Worm (Caenorhabditis elegans) whole organism, early embryonic: Measurements from ENCODE around the gene F31D5.2.
"Not testable (repeated sequence)": the region's sequence is repeated elsewhere in the genome, so short reads cannot be mapped to it uniquely, and the experiment has no call there.

Source experiments
- aly-1 ChIP-seq: sonication (generic microtip); optimal IDR thresholded peaks from 2 replicates; lab custom pipeline; 2016; ENCODE audit warnings: missing genetic modification characterization, missing compliant biosample characterization
- ama-1 ChIP-seq: fragments of 150-350 bp; optimal IDR thresholded peaks from 2 replicates; lab custom pipeline; 2014
- ceh-13 ChIP-seq: fragments of 200-800 bp; sonication (Bioruptor generic); optimal IDR thresholded peaks from 2 replicates; lab custom pipeline; 2018; ENCODE audit warnings: mild to moderate bottlenecking, missing genetic modification characterization, missing compliant biosample characterization
- ets-7 ChIP-seq: sonication (generic microtip); optimal IDR thresholded peaks from 2 replicates; lab custom pipeline; 2016; ENCODE audit warnings: missing genotype, missing genetic modification characterization, missing compliant biosample characterization
- flt-1 ChIP-seq: fragments of 200-800 bp; sonication (Bioruptor generic); IDR thresholded peaks from 2 replicates; pipeline ENCODE4 v1.3.6; 2022; ENCODE audit warnings: missing genetic modification characterization, missing compliant biosample characterization
- hmbx-1 ChIP-seq: sonication (generic microtip); optimal IDR thresholded peaks from 2 replicates; lab custom pipeline; 2016; ENCODE audit warnings: mild to moderate bottlenecking, missing genetic modification characterization, missing compliant biosample characterization
- hmg-4 ChIP-seq: fragments of 200-800 bp; sonication (Bioruptor generic); optimal IDR thresholded peaks from 2 replicates; lab custom pipeline; 2018; ENCODE audit warnings: mild to moderate bottlenecking, missing genetic modification characterization, missing compliant biosample characterization
- hnd-1 ChIP-seq: sonication (generic microtip); optimal IDR thresholded peaks from 2 replicates; lab custom pipeline; 2016; ENCODE audit warnings: missing genetic modification characterization, missing compliant biosample characterization
- pes-1 ChIP-seq: fragments of 200-800 bp; sonication (Bioruptor generic); IDR thresholded peaks from 2 replicates; pipeline ENCODE4 v1.3.6; 2022; ENCODE audit warnings: missing genetic modification reagents, missing genetic modification characterization, missing compliant biosample characterization
- sea-1 ChIP-seq: fragments of 200-800 bp; sonication (Bioruptor generic); conservative IDR thresholded peaks from 2 replicates; pipeline ENCODE4 v1.3.6; 2022; ENCODE audit warnings: missing genetic modification characterization, missing compliant biosample characterization
- tbx-11 ChIP-seq: fragments of 200-800 bp; sonication (Bioruptor generic); IDR thresholded peaks from 2 replicates; pipeline ENCODE4 v1.3.6; 2022; ENCODE audit warnings: missing genetic modification characterization, missing compliant biosample characterization
- tbx-37 ChIP-seq: fragments of 200-800 bp; sonication (Bioruptor generic); conservative IDR thresholded peaks from 2 replicates; pipeline ENCODE4 v1.3.6; 2022; ENCODE audit warnings: missing genetic modification reagents, missing genetic modification characterization, missing compliant biosample characterization
- tra-4 ChIP-seq: sonication (generic microtip); optimal IDR thresholded peaks from 2 replicates; lab custom pipeline; 2017; ENCODE audit warnings: missing genetic modification characterization, missing compliant biosample characterization

ce11 chrII:4168404-4168803 is 47.0 kb upstream of the F31D5.2 start, which contains the start of gene R03H10.4:
- TF ChIP-seq ama-1 (lab: Kevin White, UChicago); ceh-13 (GFP tag; lab: Kevin White, UChicago); ets-7; flt-1 (GFP tag; lab: Robert Waterston, UW); pes-1; hnd-1 (tag; lab: Kevin White, UChicago); tbx-37; aly-1 (tag; lab: Kevin White, UChicago); tbx-11 (GFP tag; lab: Robert Waterston, UW); sea-1 (GFP tag; lab: Robert Waterston, UW); hmbx-1 (tag; lab: Kevin White, UChicago); hmg-4 (GFP tag; lab: Kevin White, UChicago); tra-4: not testable (repeated sequence)
